Worm (Caenorhabditis elegans) whole organism, young adult: ENCODE measurements around the gene nspb-12.

Experiments
- B0019.2 ChIP-seq: fragments of 200-800 bp; sonication (Bioruptor generic); conservative IDR thresholded peaks from 2 replicates; pipeline ENCODE4 v1.3.6; 2022; ENCODE audit warnings: missing genetic modification reagents, missing genetic modification characterization, missing compliant biosample characterization
- C06A6.2 ChIP-seq: fragments of 200-800 bp; sonication (Bioruptor generic); conservative IDR thresholded peaks from 2 replicates; pipeline ENCODE4 v1.3.6; 2022; ENCODE audit warnings: missing genetic modification characterization, missing compliant biosample characterization
- F22D6.2 ChIP-seq: sonication (generic microtip); optimal IDR thresholded peaks from 2 replicates; lab custom pipeline; 2016; ENCODE audit warnings: mild to moderate bottlenecking, missing genetic modification characterization, missing compliant biosample characterization
- F23B12.7 ChIP-seq: sonication (generic microtip); optimal IDR thresholded peaks from 2 replicates; lab custom pipeline; 2017; ENCODE audit warnings: missing genetic modification characterization, mild to moderate bottlenecking, missing compliant biosample characterization, antibody characterized with exemption, moderate library complexity; ENCODE audit not compliant: insufficient read depth
- F49E8.2 ChIP-seq: sonication (generic microtip); optimal IDR thresholded peaks from 3 replicates; lab custom pipeline; 2017; ENCODE audit warnings: missing genetic modification characterization, mild to moderate bottlenecking, missing compliant biosample characterization, antibody characterized with exemption, moderate library complexity; ENCODE audit not compliant: insufficient read depth
- F57A8.1 ChIP-seq: fragments of 200-800 bp; sonication (Bioruptor generic); optimal IDR thresholded peaks from 2 replicates; lab custom pipeline; 2018; ENCODE audit warnings: mild to moderate bottlenecking, missing genetic modification characterization, moderate library complexity, missing compliant biosample characterization
- F57C9.4 ChIP-seq: sonication (generic microtip); optimal IDR thresholded peaks from 2 replicates; lab custom pipeline; 2017; ENCODE audit warnings: mild to moderate bottlenecking, missing genetic modification characterization, missing compliant biosample characterization
- K12H6.12 ChIP-seq: fragments of 200-800 bp; sonication (Bioruptor generic); optimal IDR thresholded peaks from 2 replicates; lab custom pipeline; 2018; ENCODE audit warnings: mild to moderate bottlenecking, missing genetic modification characterization, missing compliant biosample characterization
- T26A5.8 ChIP-seq: sonication (generic microtip); optimal IDR thresholded peaks from 2 replicates; lab custom pipeline; 2016; ENCODE audit warnings: missing genetic modification characterization, missing compliant biosample characterization
- Y53F4B.3 ChIP-seq: fragments of 200-800 bp; sonication (Bioruptor generic); IDR thresholded peaks from 2 replicates; pipeline ENCODE4 v1.3.6; 2022; ENCODE audit warnings: missing genetic modification reagents, missing genetic modification characterization, missing compliant biosample characterization
- Y53G8AR.9 ChIP-seq: fragments of 200-800 bp; sonication (Bioruptor generic); conservative IDR thresholded peaks from 2 replicates; pipeline ENCODE4 v1.3.6; 2022; ENCODE audit warnings: missing genetic modification reagents, missing genetic modification characterization, missing compliant biosample characterization
- Y56A3A.18 ChIP-seq: fragments of 200-800 bp; sonication (Bioruptor generic); IDR thresholded peaks from 2 replicates; pipeline ENCODE4 v1.3.6; 2022; ENCODE audit warnings: missing genetic modification reagents, missing genetic modification characterization, missing compliant biosample characterization
- ZK185.1 ChIP-seq: sonication (generic microtip); optimal IDR thresholded peaks from 2 replicates; lab custom pipeline; 2016; ENCODE audit warnings: mild to moderate bottlenecking, missing genetic modification characterization, missing compliant biosample characterization; ENCODE audit not compliant: poor library complexity, severe bottlenecking
- akir-1 ChIP-seq: fragments of 200-800 bp; sonication (Bioruptor generic); optimal IDR thresholded peaks from 2 replicates; lab custom pipeline; 2018; ENCODE audit warnings: mild to moderate bottlenecking, missing genetic modification characterization, moderate library complexity, missing compliant biosample characterization
- aptf-3 ChIP-seq: fragments of 200-800 bp; sonication (Bioruptor generic); IDR thresholded peaks from 2 replicates; pipeline ENCODE4 v1.3.6; 2022; ENCODE audit warnings: missing genetic modification characterization, missing compliant biosample characterization
- athp-1 ChIP-seq: sonication (generic microtip); optimal IDR thresholded peaks from 2 replicates; lab custom pipeline; 2017; ENCODE audit warnings: mild to moderate bottlenecking, missing genetic modification characterization, missing compliant biosample characterization
- bed-1 ChIP-seq: fragments of 200-800 bp; sonication (Bioruptor generic); IDR thresholded peaks from 2 replicates; pipeline ENCODE4 v1.3.6; 2022; ENCODE audit warnings: missing genetic modification reagents, missing genetic modification characterization, missing compliant biosample characterization
- bed-2 ChIP-seq: fragments of 200-800 bp; sonication (Bioruptor generic); IDR thresholded peaks from 2 replicates; pipeline ENCODE4 v1.3.6; 2022; ENCODE audit warnings: missing genetic modification reagents, missing genetic modification characterization, missing compliant biosample characterization
- ccch-3 ChIP-seq: fragments of 200-800 bp; sonication (Bioruptor generic); optimal IDR thresholded peaks from 2 replicates; lab custom pipeline; 2018; ENCODE audit warnings: mild to moderate bottlenecking, missing genetic modification characterization, missing compliant biosample characterization
- ceh-100 ChIP-seq: fragments of 200-800 bp; sonication (Bioruptor generic); IDR thresholded peaks from 2 replicates; pipeline ENCODE4 v1.3.6; 2022; ENCODE audit warnings: missing genetic modification reagents, missing genetic modification characterization, missing compliant biosample characterization
- ceh-27 ChIP-seq: fragments of 200-800 bp; sonication (Bioruptor generic); optimal IDR thresholded peaks from 2 replicates; lab custom pipeline; 2018; ENCODE audit warnings: mild to moderate bottlenecking, missing genetic modification characterization, moderate library complexity, missing compliant biosample characterization
- dox-1 ChIP-seq: fragments of 200-800 bp; sonication (Bioruptor generic); IDR thresholded peaks from 2 replicates; pipeline ENCODE4 v1.3.6; 2022; ENCODE audit warnings: missing genetic modification reagents, missing genetic modification characterization, missing compliant biosample characterization
- egl-18 ChIP-seq: fragments of 200-800 bp; sonication (Bioruptor generic); IDR thresholded peaks from 2 replicates; pipeline ENCODE4 v1.3.6; 2022; ENCODE audit warnings: missing genetic modification reagents, missing genetic modification characterization, missing compliant biosample characterization
- egl-44 ChIP-seq: fragments of 200-800 bp; sonication (Bioruptor generic); IDR thresholded peaks from 2 replicates; pipeline ENCODE4 v1.3.6; 2022; ENCODE audit warnings: missing genetic modification reagents, missing genetic modification characterization, missing compliant biosample characterization
- fkh-3 ChIP-seq: sonication (generic microtip); optimal IDR thresholded peaks from 2 replicates; lab custom pipeline; 2016; ENCODE audit warnings: mild to moderate bottlenecking, missing genetic modification characterization, missing compliant biosample characterization
- lag-1 ChIP-seq: fragments of 200-800 bp; sonication (Bioruptor generic); IDR thresholded peaks from 2 replicates; pipeline ENCODE4 v1.3.6; 2022; ENCODE audit warnings: missing genetic modification reagents, missing genetic modification characterization, missing compliant biosample characterization
- let-607 ChIP-seq, 2 experiments: fragments of 200-800 bp in 1 of 2; sonication (Bioruptor generic) in 1 of 2; sonication (generic microtip) in 1 of 2; optimal IDR thresholded peaks; 2 replicates each; lab custom pipeline; 2016 to 2018; ENCODE audit warnings: mild to moderate bottlenecking in 2 of 2, missing compliant biosample characterization in 2 of 2, missing genetic modification characterization in 2 of 2, moderate library complexity in 2 of 2, missing genotype in 1 of 2
- lin-40 ChIP-seq: sonication (generic microtip); optimal IDR thresholded peaks from 2 replicates; lab custom pipeline; 2016; ENCODE audit warnings: missing genetic modification characterization, mild to moderate bottlenecking, missing compliant biosample characterization, missing genotype, missing genetic modification reagents
- lir-1 ChIP-seq: fragments of 200-800 bp; sonication (Bioruptor generic); conservative IDR thresholded peaks from 2 replicates; pipeline ENCODE4 v1.3.6; 2022; ENCODE audit warnings: missing genetic modification reagents, missing genetic modification characterization, missing compliant biosample characterization
- lsy-27 ChIP-seq: sonication (generic microtip); optimal IDR thresholded peaks from 2 replicates; lab custom pipeline; 2017; ENCODE audit warnings: missing genetic modification characterization, mild to moderate bottlenecking, missing compliant biosample characterization, antibody characterized with exemption, missing genotype, borderline replicate concordance; ENCODE audit not compliant: insufficient read depth
- nfya-2 ChIP-seq: fragments of 200-800 bp; sonication (Bioruptor generic); IDR thresholded peaks from 2 replicates; pipeline ENCODE4 v1.3.6; 2022; ENCODE audit warnings: missing genetic modification reagents, missing genetic modification characterization, missing compliant biosample characterization
- nfyb-1 ChIP-seq: fragments of 200-800 bp; sonication (Bioruptor generic); IDR thresholded peaks from 2 replicates; pipeline ENCODE4 v1.3.6; 2022; ENCODE audit warnings: missing genetic modification reagents, missing genetic modification characterization, missing compliant biosample characterization
- nhr-120 ChIP-seq: fragments of 200-800 bp; sonication (Bioruptor generic); IDR thresholded peaks from 2 replicates; pipeline ENCODE4 v1.3.6; 2022; ENCODE audit warnings: missing genetic modification characterization, missing compliant biosample characterization
- nhr-179 ChIP-seq: sonication (generic microtip); optimal IDR thresholded peaks from 2 replicates; lab custom pipeline; 2016; ENCODE audit warnings: mild to moderate bottlenecking, missing genetic modification characterization, missing compliant biosample characterization
- nhr-27 ChIP-seq: fragments of 200-800 bp; sonication (Bioruptor generic); optimal IDR thresholded peaks from 2 replicates; lab custom pipeline; 2018; ENCODE audit warnings: mild to moderate bottlenecking, missing genetic modification characterization, moderate library complexity, missing compliant biosample characterization
- nhr-80 ChIP-seq: sonication (generic microtip); optimal IDR thresholded peaks from 2 replicates; lab custom pipeline; 2016; ENCODE audit warnings: missing genetic modification characterization, missing compliant biosample characterization
- nhr-90 ChIP-seq: sonication (generic microtip); optimal IDR thresholded peaks from 2 replicates; lab custom pipeline; 2016; ENCODE audit warnings: missing genotype, mild to moderate bottlenecking, missing genetic modification characterization, missing compliant biosample characterization
- pha-4 ChIP-seq: fragments of 150-350 bp; sonication (generic microtip); optimal IDR thresholded peaks from 2 replicates; lab custom pipeline; 2014; ENCODE audit warnings: missing biosample characterization, missing genetic modification reagents, missing genetic modification characterization
- rcor-1 ChIP-seq: fragments of 200-800 bp; sonication (Bioruptor generic); IDR thresholded peaks from 2 replicates; pipeline ENCODE4 v1.3.6; 2022; ENCODE audit warnings: missing genetic modification reagents, missing genetic modification characterization, missing compliant biosample characterization
- repo-1 ChIP-seq: sonication (generic microtip); optimal IDR thresholded peaks from 2 replicates; lab custom pipeline; 2017; ENCODE audit warnings: mild to moderate bottlenecking, missing genetic modification characterization, missing compliant biosample characterization
- sdz-38 ChIP-seq: sonication (generic microtip); optimal IDR thresholded peaks from 2 replicates; lab custom pipeline; 2016; ENCODE audit warnings: missing genotype, missing genetic modification characterization, missing compliant biosample characterization
- somi-1 ChIP-seq: fragments of 200-800 bp; sonication (Bioruptor generic); optimal IDR thresholded peaks from 2 replicates; lab custom pipeline; 2018; ENCODE audit warnings: mild to moderate bottlenecking, missing genetic modification characterization, missing compliant biosample characterization
- sptf-2 ChIP-seq: fragments of 200-800 bp; sonication (Bioruptor generic); optimal IDR thresholded peaks from 2 replicates; lab custom pipeline; 2018; ENCODE audit warnings: mild to moderate bottlenecking, missing genetic modification characterization, missing compliant biosample characterization
- tlf-1 ChIP-seq: fragments of 200-800 bp; sonication (Bioruptor generic); optimal IDR thresholded peaks from 2 replicates; lab custom pipeline; 2018; ENCODE audit warnings: mild to moderate bottlenecking, missing genetic modification characterization, missing compliant biosample characterization
- zfh-2 ChIP-seq: fragments of 200-800 bp; sonication (Bioruptor generic); conservative IDR thresholded peaks from 2 replicates; pipeline ENCODE4 v1.3.6; 2022; ENCODE audit warnings: missing genetic modification reagents, missing genetic modification characterization, missing compliant biosample characterization
- ztf-18 ChIP-seq: sonication (generic microtip); optimal IDR thresholded peaks from 2 replicates; lab custom pipeline; 2016; ENCODE audit warnings: missing genotype, mild to moderate bottlenecking, missing genetic modification characterization, missing compliant biosample characterization
- ztf-25 ChIP-seq: fragments of 200-800 bp; sonication (Bioruptor generic); IDR thresholded peaks from 2 replicates; pipeline ENCODE4 v1.3.6; 2022; ENCODE audit warnings: missing genetic modification reagents, missing genetic modification characterization, missing compliant biosample characterization
- ztf-26 ChIP-seq: sonication (generic microtip); optimal IDR thresholded peaks from 2 replicates; lab custom pipeline; 2017; ENCODE audit warnings: missing genetic modification characterization, missing compliant biosample characterization
- ztf-3 ChIP-seq: fragments of 200-800 bp; sonication (Bioruptor generic); optimal IDR thresholded peaks from 2 replicates; lab custom pipeline; 2018; ENCODE audit warnings: mild to moderate bottlenecking, missing genetic modification characterization, missing compliant biosample characterization
- ztf-6 ChIP-seq: fragments of 200-800 bp; sonication (Bioruptor generic); IDR thresholded peaks from 2 replicates; pipeline ENCODE4 v1.3.6; 2022; ENCODE audit warnings: missing genetic modification reagents, missing genetic modification characterization, missing compliant biosample characterization

nspb-12 gene

ce11 chrIII:5588746-5589145 is 20.2 kb upstream of the nspb-12 start (continued):
- TF ChIP-seq F49E8.2 (tag; lab: Kevin White, UChicago) (peak; percentile 14), lsy-27 (no peak), K12H6.12 (tag; lab: Kevin White, UChicago) (no peak), ZK185.1 (tag; lab: Kevin White, UChicago) (peak; percentile 9), sptf-2 (no peak), pha-4 (no peak), F23B12.7 (tag; lab: Kevin White, UChicago) (no peak), F57A8.1 (GFP tag; lab: Kevin White, UChicago) (no peak), Y56A3A.18 (no peak), nhr-179 (tag; lab: Kevin White, UChicago) (no peak), ccch-3 (GFP tag; lab: Kevin White, UChicago) (no peak), F22D6.2 (tag; lab: Kevin White, UChicago) (no peak), lag-1 (GFP tag; lab: Robert Waterston, UW) (no peak), nfya-2 (no peak), let-607 (tag; optimal IDR thresholded peaks at IDR 0.05; lab: Kevin White, UChicago) (no peak), lin-40 (no peak), sdz-38 (tag; lab: Kevin White, UChicago) (no peak), lir-1 (GFP tag; lab: Robert Waterston, UW) (no peak), ztf-26 (no peak), C06A6.2 (GFP tag; lab: Robert Waterston, UW) (no peak), fkh-3 (tag; lab: Kevin White, UChicago) (no peak), ceh-27 (no peak), egl-44 (GFP tag; lab: Robert Waterston, UW) (no peak), F57C9.4 (tag; lab: Kevin White, UChicago) (no peak), tlf-1 (no peak), aptf-3 (GFP tag; lab: Robert Waterston, UW) (no peak), bed-2 (GFP tag; lab: Robert Waterston, UW) (no peak), nhr-27 (tag; lab: Kevin White, UChicago) (no peak), nhr-90 (tag; lab: Kevin White, UChicago) (no peak), dox-1 (GFP tag; lab: Robert Waterston, UW) (no peak), somi-1 (GFP tag; lab: Kevin White, UChicago) (no peak), repo-1 (tag; lab: Kevin White, UChicago) (peak; percentile 74), ztf-25 (no peak), zfh-2 (GFP tag; lab: Robert Waterston, UW) (no peak), akir-1 (GFP tag; lab: Kevin White, UChicago) (no peak), nhr-80 (tag; lab: Kevin White, UChicago) (no peak), Y53F4B.3 (GFP tag; lab: Robert Waterston, UW) (no peak), ztf-18 (tag; lab: Kevin White, UChicago) (no peak), athp-1 (no peak), nfyb-1 (GFP tag; lab: Robert Waterston, UW) (peak; percentile 48; the same call in 1 of the 2 replicates), nhr-120 (GFP tag; lab: Robert Waterston, UW) (no peak), B0019.2 (no peak), T26A5.8 (tag; lab: Kevin White, UChicago) (no peak), ztf-6 (GFP tag; lab: Robert Waterston, UW) (no peak), ztf-3 (GFP tag; lab: Kevin White, UChicago) (no peak), ceh-100 (GFP tag; lab: Robert Waterston, UW) (no peak), bed-1 (GFP tag; lab: Robert Waterston, UW) (no peak), Y53G8AR.9 (GFP tag; lab: Robert Waterston, UW) (no peak), rcor-1 (GFP tag; lab: Robert Waterston, UW) (no peak), egl-18 (GFP tag; lab: Robert Waterston, UW) (no peak)
